Fruit fly (Drosophila melanogaster) whole organism, embryonic: ENCODE results near the gene Rab39.

ENCODE experiments used
- Atf-2 ChIP-seq: fragments of 200-800 bp; sonication (Bioruptor generic); optimal IDR thresholded peaks from 2 replicates; lab custom pipeline; 2016; ENCODE audit warnings: missing biosample characterization, missing genetic modification characterization
- CG10431 ChIP-seq: fragments of 200-800 bp; sonication (Bioruptor generic); optimal IDR thresholded peaks from 3 replicates; lab custom pipeline; 2018; ENCODE audit warnings: missing biosample characterization, mild to moderate bottlenecking, missing genetic modification characterization
- CG10654 ChIP-seq: fragments of 200-800 bp; sonication (Bioruptor generic); optimal IDR thresholded peaks from 2 replicates; lab custom pipeline; 2016; ENCODE audit warnings: missing biosample characterization, missing genetic modification characterization
- CG14710 ChIP-seq: fragments of 200-800 bp; sonication (Bioruptor generic); optimal IDR thresholded peaks from 3 replicates; lab custom pipeline; 2019; ENCODE audit warnings: missing biosample characterization, mild to moderate bottlenecking, missing genetic modification characterization, moderate library complexity
- CG14965 ChIP-seq: fragments of 200-800 bp; sonication (Bioruptor generic); optimal IDR thresholded peaks from 2 replicates; lab custom pipeline; 2016; ENCODE audit warnings: missing biosample characterization, missing genetic modification characterization, borderline replicate concordance
- CG1647 ChIP-seq: fragments of 200-800 bp; sonication (Bioruptor generic); optimal IDR thresholded peaks from 3 replicates; lab custom pipeline; 2016; ENCODE audit warnings: missing biosample characterization, missing genetic modification characterization
- CG16779 ChIP-seq: fragments of 200-800 bp; sonication (Bioruptor generic); IDR thresholded peaks from 2 replicates; pipeline ENCODE4 v1.3.6; 2022; ENCODE audit warnings: missing biosample characterization, missing genetic modification characterization
- CG17328 ChIP-seq: fragments of 200-800 bp; sonication (Bioruptor generic); IDR thresholded peaks from 2 replicates; pipeline ENCODE4 v1.3.6; 2022; ENCODE audit warnings: missing biosample characterization, missing genetic modification characterization
- CG17361 ChIP-seq: fragments of 200-800 bp; sonication (Bioruptor generic); IDR thresholded peaks from 3 replicates; pipeline ENCODE4 v1.3.6; 2022; ENCODE audit warnings: missing biosample characterization, missing genetic modification characterization
- CG18599 ChIP-seq: fragments of 200-800 bp; sonication (Bioruptor generic); optimal IDR thresholded peaks from 3 replicates; lab custom pipeline; 2017; ENCODE audit warnings: missing biosample characterization, missing genetic modification characterization, mild to moderate bottlenecking, moderate library complexity, missing genetic modification reagents
- CG2202 ChIP-seq: fragments of 200-800 bp; sonication (Bioruptor generic); optimal IDR thresholded peaks from 2 replicates; lab custom pipeline; 2018; ENCODE audit warnings: missing biosample characterization, mild to moderate bottlenecking, missing genetic modification characterization
- CG2678 ChIP-seq: fragments of 200-800 bp; sonication (Bioruptor generic); optimal IDR thresholded peaks from 3 replicates; lab custom pipeline; 2019; ENCODE audit warnings: missing biosample characterization, mild to moderate bottlenecking, missing genetic modification characterization, moderate library complexity
- CG31388 ChIP-seq: fragments of 200-800 bp; sonication (Bioruptor generic); optimal IDR thresholded peaks from 2 replicates; lab custom pipeline; 2016; ENCODE audit warnings: missing biosample characterization, missing genetic modification characterization
- CG3847 ChIP-seq: fragments of 200-800 bp; sonication (Bioruptor generic); IDR thresholded peaks from 2 replicates; pipeline ENCODE4 v1.3.6; 2022; ENCODE audit warnings: missing biosample characterization, missing genetic modification characterization
- CG4424 ChIP-seq: fragments of 200-800 bp; sonication (Bioruptor generic); optimal IDR thresholded peaks from 3 replicates; lab custom pipeline; 2016; ENCODE audit warnings: missing biosample characterization, missing genetic modification characterization
- CG4617 ChIP-seq: fragments of 200-800 bp; sonication (Bioruptor generic); optimal IDR thresholded peaks from 3 replicates; lab custom pipeline; 2016; ENCODE audit warnings: missing biosample characterization, missing genetic modification characterization, borderline replicate concordance
- CG8388 ChIP-seq: fragments of 200-800 bp; sonication (Bioruptor generic); optimal IDR thresholded peaks from 2 replicates; lab custom pipeline; 2019; ENCODE audit warnings: missing biosample characterization, mild to moderate bottlenecking, missing genetic modification characterization, moderate library complexity
- CG9727 ChIP-seq: fragments of 200-800 bp; sonication (Bioruptor generic); optimal IDR thresholded peaks from 3 replicates; lab custom pipeline; 2017; ENCODE audit warnings: missing biosample characterization, mild to moderate bottlenecking, missing genetic modification characterization
- Dek ChIP-seq: fragments of 200-800 bp; sonication (Bioruptor generic); optimal IDR thresholded peaks from 3 replicates; lab custom pipeline; 2019; ENCODE audit warnings: missing biosample characterization, mild to moderate bottlenecking, missing genetic modification characterization, moderate library complexity
- Doc2 ChIP-seq: fragments of 200-800 bp; sonication (Bioruptor generic); IDR thresholded peaks from 2 replicates; pipeline ENCODE4 v1.3.6; 2022; ENCODE audit warnings: missing biosample characterization, missing genetic modification characterization
- HLH54F ChIP-seq: fragments of 200-800 bp; sonication (Bioruptor generic); optimal IDR thresholded peaks from 3 replicates; lab custom pipeline; 2016; ENCODE audit warnings: missing biosample characterization, missing genetic modification characterization
- HLHmδ ChIP-seq: fragments of 200-800 bp; sonication (Bioruptor generic); optimal IDR thresholded peaks from 2 replicates; lab custom pipeline; 2018; ENCODE audit warnings: missing biosample characterization, mild to moderate bottlenecking, missing genetic modification characterization, moderate library complexity
- Hr51 ChIP-seq, 2 experiments: fragments of 200-800 bp; sonication (Bioruptor generic); optimal IDR thresholded peaks; 2 replicates in 1 of 2; 3 replicates in 1 of 2; lab custom pipeline; 2016 to 2018; ENCODE audit warnings: missing biosample characterization in 2 of 2, missing genetic modification characterization in 2 of 2, mild to moderate bottlenecking in 1 of 2, moderate library complexity in 1 of 2
- Kr ChIP-seq: fragments of 200-800 bp; sonication (Bioruptor generic); optimal IDR thresholded peaks from 2 replicates; lab custom pipeline; 2017; ENCODE audit warnings: missing biosample characterization, mild to moderate bottlenecking, missing genetic modification characterization
- MTF-1 ChIP-seq: fragments of 200-800 bp; sonication (Bioruptor generic); optimal IDR thresholded peaks from 2 replicates; lab custom pipeline; 2018; ENCODE audit warnings: missing biosample characterization, mild to moderate bottlenecking, missing genetic modification characterization, borderline replicate concordance
- Rx ChIP-seq: fragments of 200-800 bp; sonication (Bioruptor generic); IDR thresholded peaks from 2 replicates; pipeline ENCODE4 v1.3.6; 2022; ENCODE audit warnings: missing biosample characterization, missing genetic modification characterization
- Sry-β ChIP-seq: fragments of 200-800 bp; sonication (Bioruptor generic); optimal IDR thresholded peaks from 2 replicates; lab custom pipeline; 2018; ENCODE audit warnings: missing biosample characterization, mild to moderate bottlenecking, missing genetic modification characterization, moderate library complexity
- Tbp ChIP-seq: fragments of >200 bp; optimal IDR thresholded peaks from 2 replicates; lab custom pipeline; 2018; ENCODE audit warnings: missing biosample characterization, missing genetic modification characterization
- Xrp1 ChIP-seq: fragments of 200-800 bp; sonication (Bioruptor generic); IDR thresholded peaks from 2 replicates; pipeline ENCODE4 v1.3.6; 2022; ENCODE audit warnings: missing biosample characterization, missing genetic modification characterization
- cad ChIP-seq: fragments of >200 bp; optimal IDR thresholded peaks from 2 replicates; lab custom pipeline; 2017; ENCODE audit warnings: missing biosample characterization, missing genetic modification characterization
- cg ChIP-seq: fragments of 200-800 bp; sonication (Bioruptor generic); optimal IDR thresholded peaks from 3 replicates; lab custom pipeline; 2019; ENCODE audit warnings: missing biosample characterization, mild to moderate bottlenecking, missing genetic modification characterization, moderate library complexity
- crp ChIP-seq, 2 experiments: fragments of 200-800 bp; sonication (Bioruptor generic); optimal IDR thresholded peaks; 2 replicates in 1 of 2; 3 replicates in 1 of 2; lab custom pipeline; 2017; ENCODE audit warnings: missing biosample characterization in 2 of 2, missing genetic modification characterization in 2 of 2, mild to moderate bottlenecking in 1 of 2, moderate library complexity in 1 of 2
- cwo ChIP-seq: fragments of 200-800 bp; sonication (Bioruptor generic); optimal IDR thresholded peaks from 3 replicates; lab custom pipeline; 2017; ENCODE audit warnings: missing biosample characterization, missing genetic modification characterization, mild to moderate bottlenecking, moderate library complexity, missing genetic modification reagents
- kah ChIP-seq: fragments of 200-800 bp; sonication (Bioruptor generic); optimal IDR thresholded peaks from 2 replicates; lab custom pipeline; 2018; ENCODE audit warnings: missing biosample characterization, mild to moderate bottlenecking, missing genetic modification characterization
- luna ChIP-seq: fragments of 200-800 bp; sonication (Bioruptor generic); optimal IDR thresholded peaks from 2 replicates; lab custom pipeline; 2016; ENCODE audit warnings: missing biosample characterization, missing genetic modification characterization
- odd ChIP-seq: fragments of 200-800 bp; sonication (Bioruptor generic); optimal IDR thresholded peaks from 2 replicates; lab custom pipeline; 2017; ENCODE audit warnings: missing biosample characterization, mild to moderate bottlenecking, missing genetic modification characterization
- pho ChIP-seq: fragments of 200-800 bp; sonication (Bioruptor generic); optimal IDR thresholded peaks from 2 replicates; lab custom pipeline; 2016; ENCODE audit warnings: missing biosample characterization, missing genetic modification characterization
- pita ChIP-seq: fragments of 200-800 bp; sonication (Bioruptor generic); optimal IDR thresholded peaks from 2 replicates; lab custom pipeline; 2017; ENCODE audit warnings: missing biosample characterization, mild to moderate bottlenecking, missing genetic modification characterization
- ranshi ChIP-seq: fragments of 200-800 bp; sonication (Bioruptor generic); IDR thresholded peaks from 2 replicates; pipeline ENCODE4 v1.3.6; 2022; ENCODE audit warnings: missing biosample characterization, missing genetic modification characterization
- sc ChIP-seq, 3 experiments: fragments of >200 bp in 2 of 3; fragments of 200-800 bp in 1 of 3; sonication (Bioruptor generic) in 1 of 3; optimal IDR thresholded peaks; 2 replicates in 2 of 3; 3 replicates in 1 of 3; lab custom pipeline; 2017; ENCODE audit warnings: mild to moderate bottlenecking in 1 of 3, missing biosample characterization in 1 of 3, missing genetic modification characterization in 1 of 3, missing genetic modification reagents in 1 of 3
- sens ChIP-seq: fragments of 200-800 bp; sonication (Bioruptor generic); peaks from one replicate; lab custom pipeline; 2016; ENCODE audit warnings: missing biosample characterization, missing genetic modification characterization
- slou ChIP-seq: fragments of 200-800 bp; sonication (Bioruptor generic); optimal IDR thresholded peaks from 3 replicates; lab custom pipeline; 2016; ENCODE audit warnings: missing biosample characterization, missing genetic modification characterization
- so ChIP-seq: fragments of 200-800 bp; sonication (Bioruptor generic); IDR thresholded peaks from 3 replicates; pipeline ENCODE4 v1.3.6; 2022; ENCODE audit warnings: missing biosample characterization, missing genetic modification characterization
- sqz ChIP-seq: fragments of 200-800 bp; sonication (Bioruptor generic); optimal IDR thresholded peaks from 3 replicates; lab custom pipeline; 2018; ENCODE audit warnings: missing biosample characterization, mild to moderate bottlenecking, missing genetic modification characterization
- sr ChIP-seq: fragments of 200-800 bp; sonication (Bioruptor generic); IDR thresholded peaks from 3 replicates; pipeline ENCODE4 v1.3.6; 2022; ENCODE audit warnings: missing biosample characterization, missing genetic modification characterization
- ssp ChIP-seq: fragments of 200-800 bp; sonication (Bioruptor generic); IDR thresholded peaks from 2 replicates; pipeline ENCODE4 v1.3.6; 2022; ENCODE audit warnings: missing biosample characterization, missing genetic modification characterization
- tio ChIP-seq: fragments of 200-800 bp; sonication (Bioruptor generic); optimal IDR thresholded peaks from 2 replicates; lab custom pipeline; 2017; ENCODE audit warnings: missing biosample characterization, missing genetic modification characterization, inconsistent platforms

Rab39 gene

dm6 chrX:7706398-7707349 lies 28.0 kb upstream of the Rab39 start (continued):
- no peak for TF ChIP-seq sc (optimal IDR thresholded peaks at IDR 0.05; lab: Kevin White, UChicago)
- TF ChIP-seq sc (GFP tag; optimal IDR thresholded peaks at IDR 0.05; lab: Kevin White, UChicago): peak; percentile 90
- TF ChIP-seq Tbp (GFP tag; lab: Kevin White, UChicago): no peak
- peak; percentile 99 for TF ChIP-seq CG3847 (GFP tag; lab: Robert Waterston, UW)
- peak; percentile 96 for TF ChIP-seq sqz (GFP tag; lab: Kevin White, UChicago)
- peak; percentile 99 for TF ChIP-seq ranshi
- no peak for TF ChIP-seq Kr (GFP tag; lab: Kevin White, UChicago)
- TF ChIP-seq CG1647 (GFP tag; lab: Kevin White, UChicago): peak; percentile 68
- peak; percentile 91 for TF ChIP-seq slou (GFP tag; lab: Kevin White, UChicago)
- peak; percentile 98 for TF ChIP-seq CG17328 (GFP tag; lab: Robert Waterston, UW)
- TF ChIP-seq cwo (GFP tag; lab: Kevin White, UChicago): peak; percentile 94
- peak; percentile 97 for TF ChIP-seq CG9727 (GFP tag; lab: Kevin White, UChicago)
- peak; percentile 97 for TF ChIP-seq sens (GFP tag; lab: Kevin White, UChicago)
- no peak for TF ChIP-seq cad (GFP tag; lab: Kevin White, UChicago)
- TF ChIP-seq Xrp1 (GFP tag; lab: Robert Waterston, UW): peak; percentile 98
- TF ChIP-seq CG10431: peak; percentile 91
- TF ChIP-seq CG16779: peak; percentile 97
- TF ChIP-seq Dek (tag; lab: Kevin White, UChicago): peak; percentile 99
- peak; percentile 90 for TF ChIP-seq CG31388 (GFP tag; lab: Kevin White, UChicago)
- TF ChIP-seq CG2202 (tag; lab: Kevin White, UChicago): peak; percentile 92
- TF ChIP-seq Doc2 (GFP tag; lab: Robert Waterston, UW): peak; percentile 90
- TF ChIP-seq CG14710 (tag; lab: Kevin White, UChicago): peak; percentile 95
- peak; percentile 81 for TF ChIP-seq HLH54F (GFP tag; lab: Kevin White, UChicago)
- peak; percentile 96 for TF ChIP-seq kah (GFP tag; lab: Kevin White, UChicago)
- TF ChIP-seq so: peak; percentile 97
- TF ChIP-seq crp (GFP tag; optimal IDR thresholded peaks at IDR 0.05; lab: Kevin White, UChicago): peak in 1 of 2 experiments; percentile 64
- TF ChIP-seq CG18599 (GFP tag; lab: Kevin White, UChicago): peak; percentile 99
- peak; percentile 97 for TF ChIP-seq odd
- TF ChIP-seq cg (GFP tag; lab: Kevin White, UChicago): peak; percentile 57
- TF ChIP-seq tio (GFP tag; lab: Kevin White, UChicago): peak; percentile 87
- no peak for TF ChIP-seq HLHmδ (GFP tag; lab: Kevin White, UChicago)
- TF ChIP-seq pho: peak; percentile 80
- TF ChIP-seq ssp (GFP tag; lab: Robert Waterston, UW): peak; percentile 92
- TF ChIP-seq CG8388 (GFP tag; lab: Kevin White, UChicago): peak; percentile 97
- peak; percentile 98 for TF ChIP-seq CG17361 (GFP tag; lab: Robert Waterston, UW)
- peak; percentile 91 for TF ChIP-seq sr
- TF ChIP-seq luna (GFP tag; lab: Kevin White, UChicago): no peak
- TF ChIP-seq MTF-1: peak; percentile 94
- no peak for TF ChIP-seq CG14965 (GFP tag; lab: Kevin White, UChicago)
- peak; percentile 94 for TF ChIP-seq Rx (GFP tag; lab: Robert Waterston, UW)
- peak; percentile 90 for TF ChIP-seq CG4617 (GFP tag; lab: Kevin White, UChicago)
- TF ChIP-seq Sry-β: peak; percentile 66
- TF ChIP-seq pita (GFP tag; lab: Kevin White, UChicago): no peak
- peak; percentile 86 to 99 for TF ChIP-seq Hr51 (GFP tag; optimal IDR thresholded peaks at IDR 0.05; lab: Kevin White, UChicago)
- TF ChIP-seq Atf-2: peak; percentile 56
- TF ChIP-seq CG4424 (GFP tag; lab: Kevin White, UChicago): peak; percentile 95
- TF ChIP-seq CG10654 (GFP tag; lab: Kevin White, UChicago): peak; percentile 97
- TF ChIP-seq CG2678: peak; percentile 99
